Fruit fly (Drosophila melanogaster): ENCODE data around the gene lbe.

Gene lbe

dm6 chr3R:21487706-21488406 lies 41.5 kb upstream of the lbe start:
- TF ChIP-seq usp (GFP tag; optimal IDR thresholded peaks at IDR 0.05) (no peak), Jra (GFP tag; optimal IDR thresholded peaks at IDR 0.05) (no peak), tai (GFP tag; optimal IDR thresholded peaks at IDR 0.05) (peak; percentile 66), pan (optimal IDR thresholded peaks at IDR 0.05) (no peak), GATAd (GFP tag; optimal IDR thresholded peaks at IDR 0.05) (no peak), foxo (GFP tag; optimal IDR thresholded peaks at IDR 0.05) (peak in 1 of 2 experiments; percentile 67), Dfd (GFP tag; optimal IDR thresholded peaks at IDR 0.05) (no peak), jim (GFP tag; optimal IDR thresholded peaks at IDR 0.05) (no peak), h (GFP tag; optimal IDR thresholded peaks at IDR 0.05) (peak; percentile 56), Hr78 (GFP tag; optimal IDR thresholded peaks at IDR 0.05) (no peak), Hr83 (GFP tag; optimal IDR thresholded peaks at IDR 0.05; ENCODE audit: poor library complexity, severe bottlenecking) (no peak), Hnf4 (GFP tag; optimal IDR thresholded peaks at IDR 0.05) (no peak), CG32264 (GFP tag; optimal IDR thresholded peaks at IDR 0.05) (no peak), OdsH (GFP tag; optimal IDR thresholded peaks at IDR 0.05) (peak; percentile 18), dmrt93B (GFP tag; optimal IDR thresholded peaks at IDR 0.05) (no peak), Abd-B (GFP tag; optimal IDR thresholded peaks at IDR 0.05) (no peak), CrebA (GFP tag; optimal IDR thresholded peaks at IDR 0.05; ENCODE audit: borderline replicate concordance) (no peak), CG9705 (GFP tag; optimal IDR thresholded peaks at IDR 0.05) (peak; percentile 7), ey (GFP tag; optimal IDR thresholded peaks at IDR 0.05) (peak; percentile 43), lola (GFP tag; optimal IDR thresholded peaks at IDR 0.05) (no peak), dl (GFP tag; optimal IDR thresholded peaks at IDR 0.05; ENCODE audit: insufficient read depth in 1 of 2, partially characterized antibody in 2 of 2) (no peak), Mio (GFP tag; optimal IDR thresholded peaks at IDR 0.05) (no peak), psq (GFP tag; optimal IDR thresholded peaks at IDR 0.05) (peak; percentile 23), Vsx2 (GFP tag; optimal IDR thresholded peaks at IDR 0.05; ENCODE audit: partially characterized antibody) (no peak), woc (GFP tag; optimal IDR thresholded peaks at IDR 0.05) (no peak), N (GFP tag; optimal IDR thresholded peaks at IDR 0.05) (no peak), dsf (GFP tag; optimal IDR thresholded peaks at IDR 0.05; ENCODE audit: borderline replicate concordance) (no peak), fru (GFP tag; optimal IDR thresholded peaks at IDR 0.05) (peak; percentile 46), Dif (GFP tag; optimal IDR thresholded peaks at IDR 0.05; ENCODE audit: partially characterized antibody) (no peak), HLH106 (tag; optimal IDR thresholded peaks at IDR 0.05) (peak; percentile 34), brk (GFP tag; optimal IDR thresholded peaks at IDR 0.05) (no peak), Rel (GFP tag; optimal IDR thresholded peaks at IDR 0.05) (no peak), Rel (tag; optimal IDR thresholded peaks at IDR 0.05) (no peak), sv (GFP tag; optimal IDR thresholded peaks at IDR 0.05) (no peak), Myc (optimal IDR thresholded peaks at IDR 0.05) (peak; percentile 94), rgr (GFP tag; optimal IDR thresholded peaks at IDR 0.05) (no peak), sage (GFP tag; optimal IDR thresholded peaks at IDR 0.05) (no peak), br (GFP tag; optimal IDR thresholded peaks at IDR 0.05) (peak; percentile 47), Sp1 (GFP tag; optimal IDR thresholded peaks at IDR 0.05) (no peak)

dm6 chr3R:21481960-21482359 lies 35.6 kb upstream of the lbe start, which contains the start of gene Fancm:
Gene Fancm (plus strand): TSS chr3R:21482325.
- peak; percentile 60 for TF ChIP-seq br (GFP tag; optimal IDR thresholded peaks at IDR 0.05)
- no peak for TF ChIP-seq lola (GFP tag; optimal IDR thresholded peaks at IDR 0.05)
- TF ChIP-seq woc (GFP tag; optimal IDR thresholded peaks at IDR 0.05): no peak
- no peak for TF ChIP-seq tai (GFP tag; optimal IDR thresholded peaks at IDR 0.05)
- peak; percentile 58 for TF ChIP-seq h (GFP tag; optimal IDR thresholded peaks at IDR 0.05)
- TF ChIP-seq Jra (GFP tag; optimal IDR thresholded peaks at IDR 0.05): peak; percentile 63
- TF ChIP-seq CG32264 (GFP tag; optimal IDR thresholded peaks at IDR 0.05): no peak
- peak; percentile 58 for TF ChIP-seq ey (GFP tag; optimal IDR thresholded peaks at IDR 0.05)
- TF ChIP-seq dmrt93B (GFP tag; optimal IDR thresholded peaks at IDR 0.05): peak; percentile 53
- TF ChIP-seq Hnf4 (GFP tag; optimal IDR thresholded peaks at IDR 0.05): peak; percentile 70
- TF ChIP-seq Mio (GFP tag; optimal IDR thresholded peaks at IDR 0.05): no peak
- no peak for TF ChIP-seq Rel (GFP tag; optimal IDR thresholded peaks at IDR 0.05)
- no peak for TF ChIP-seq Rel (tag; optimal IDR thresholded peaks at IDR 0.05)
- TF ChIP-seq sv (GFP tag; optimal IDR thresholded peaks at IDR 0.05): peak; percentile 51
- no peak for TF ChIP-seq CrebA (GFP tag; optimal IDR thresholded peaks at IDR 0.05; ENCODE audit: borderline replicate concordance)
- TF ChIP-seq usp (GFP tag; optimal IDR thresholded peaks at IDR 0.05): no peak
- no peak for TF ChIP-seq Dfd (GFP tag; optimal IDR thresholded peaks at IDR 0.05)
- TF ChIP-seq Sp1 (GFP tag; optimal IDR thresholded peaks at IDR 0.05): no peak
- TF ChIP-seq OdsH (GFP tag; optimal IDR thresholded peaks at IDR 0.05): peak; percentile 55
- TF ChIP-seq CG9705 (GFP tag; optimal IDR thresholded peaks at IDR 0.05): peak; percentile 35
- TF ChIP-seq rgr (GFP tag; optimal IDR thresholded peaks at IDR 0.05): peak; percentile 62
- no peak for TF ChIP-seq N (GFP tag; optimal IDR thresholded peaks at IDR 0.05)
- no peak for TF ChIP-seq Vsx2 (GFP tag; optimal IDR thresholded peaks at IDR 0.05; ENCODE audit: partially characterized antibody)
- TF ChIP-seq pan (optimal IDR thresholded peaks at IDR 0.05): no peak
- TF ChIP-seq Dif (GFP tag; optimal IDR thresholded peaks at IDR 0.05; ENCODE audit: partially characterized antibody): no peak
- no peak for TF ChIP-seq Abd-B (GFP tag; optimal IDR thresholded peaks at IDR 0.05)
- no peak for TF ChIP-seq dsf (GFP tag; optimal IDR thresholded peaks at IDR 0.05; ENCODE audit: borderline replicate concordance)
- peak; percentile 60 for TF ChIP-seq fru (GFP tag; optimal IDR thresholded peaks at IDR 0.05)
- no peak for TF ChIP-seq dl (GFP tag; optimal IDR thresholded peaks at IDR 0.05; ENCODE audit: insufficient read depth in 1 of 2, partially characterized antibody in 2 of 2)
- peak; percentile 60 for TF ChIP-seq HLH106 (tag; optimal IDR thresholded peaks at IDR 0.05)
- TF ChIP-seq Hr78 (GFP tag; optimal IDR thresholded peaks at IDR 0.05): no peak
- peak; percentile 3 for TF ChIP-seq Hr83 (GFP tag; optimal IDR thresholded peaks at IDR 0.05; ENCODE audit: poor library complexity, severe bottlenecking)
- TF ChIP-seq brk (GFP tag; optimal IDR thresholded peaks at IDR 0.05): peak; percentile 66
- no peak for TF ChIP-seq sage (GFP tag; optimal IDR thresholded peaks at IDR 0.05)
- peak; percentile 49 for TF ChIP-seq psq (GFP tag; optimal IDR thresholded peaks at IDR 0.05)
- TF ChIP-seq GATAd (GFP tag; optimal IDR thresholded peaks at IDR 0.05): no peak
- no peak for TF ChIP-seq jim (GFP tag; optimal IDR thresholded peaks at IDR 0.05)
- TF ChIP-seq foxo (GFP tag; optimal IDR thresholded peaks at IDR 0.05): peak in 1 of 2 experiments; percentile 77
- peak; percentile 30 for TF ChIP-seq Myc (optimal IDR thresholded peaks at IDR 0.05)
